Fruit fly (Drosophila melanogaster) whole organism, embryonic: ENCODE results near the gene Cyp6a18.
A peak's percentile ranks its signal among the peaks of the same experiment; 100 is the strongest.

Experiments used
- Asciz ChIP-seq: fragments of 200-800 bp; sonication (Bioruptor generic); optimal IDR thresholded peaks from 2 replicates; lab custom pipeline; 2017; ENCODE audit warnings: missing biosample characterization, mild to moderate bottlenecking, missing genetic modification characterization, missing genetic modification reagents
- Bdp1 ChIP-seq: fragments of 200-800 bp; sonication (Bioruptor generic); optimal IDR thresholded peaks from 3 replicates; lab custom pipeline; 2016; ENCODE audit warnings: missing biosample characterization, missing genetic modification characterization
- Bteb2 ChIP-seq: fragments of 200-800 bp; sonication (Bioruptor generic); optimal IDR thresholded peaks from 2 replicates; lab custom pipeline; 2016; ENCODE audit warnings: missing biosample characterization, missing genetic modification characterization
- CG10321 ChIP-seq: fragments of 200-800 bp; sonication (Bioruptor generic); IDR thresholded peaks from 2 replicates; pipeline ENCODE4 v1.3.6; 2022; ENCODE audit warnings: missing biosample characterization, missing genetic modification characterization
- CG10565 ChIP-seq: fragments of 200-800 bp; sonication (Bioruptor generic); optimal IDR thresholded peaks from 3 replicates; lab custom pipeline; 2016; ENCODE audit warnings: missing biosample characterization, mild to moderate bottlenecking, missing genetic modification characterization
- CG1233 ChIP-seq: fragments of 200-800 bp; sonication (Bioruptor generic); optimal IDR thresholded peaks from 4 replicates; lab custom pipeline; 2018; ENCODE audit warnings: missing biosample characterization, mild to moderate bottlenecking, missing genetic modification characterization
- CG14965 ChIP-seq: fragments of 200-800 bp; sonication (Bioruptor generic); optimal IDR thresholded peaks from 2 replicates; lab custom pipeline; 2016; ENCODE audit warnings: missing biosample characterization, missing genetic modification characterization, borderline replicate concordance
- CG15514 ChIP-seq: fragments of 200-800 bp; sonication (Bioruptor generic); optimal IDR thresholded peaks from 3 replicates; lab custom pipeline; 2017; ENCODE audit warnings: missing biosample characterization, missing genetic modification characterization, mild to moderate bottlenecking, moderate library complexity, missing genetic modification reagents
- CG17186 ChIP-seq: fragments of 200-800 bp; sonication (Bioruptor generic); optimal IDR thresholded peaks from 3 replicates; lab custom pipeline; 2017; ENCODE audit warnings: missing biosample characterization, missing genetic modification reagents, missing genetic modification characterization
- CG2120 ChIP-seq: fragments of 200-800 bp; sonication (Bioruptor generic); optimal IDR thresholded peaks from 3 replicates; lab custom pipeline; 2016; ENCODE audit warnings: missing biosample characterization, missing genetic modification characterization
- CG31441 ChIP-seq: fragments of 200-800 bp; sonication (Bioruptor generic); IDR thresholded peaks from 2 replicates; pipeline ENCODE4 v1.3.6; 2022; ENCODE audit warnings: missing biosample characterization, missing genetic modification characterization
- CG3281 ChIP-seq: fragments of 200-800 bp; sonication (Bioruptor generic); optimal IDR thresholded peaks from 3 replicates; lab custom pipeline; 2017; ENCODE audit warnings: missing biosample characterization, mild to moderate bottlenecking, missing genetic modification characterization
- CG3838 ChIP-seq: fragments of 200-800 bp; sonication (Bioruptor generic); optimal IDR thresholded peaks from 3 replicates; lab custom pipeline; 2016; ENCODE audit warnings: missing biosample characterization, missing genetic modification characterization
- CG4820 ChIP-seq: fragments of 200-800 bp; sonication (Bioruptor generic); optimal IDR thresholded peaks from 3 replicates; lab custom pipeline; 2016; ENCODE audit warnings: missing biosample characterization, missing genetic modification characterization
- CG7556 ChIP-seq: fragments of 200-800 bp; sonication (Bioruptor generic); optimal IDR thresholded peaks from 2 replicates; lab custom pipeline; 2017; ENCODE audit warnings: missing biosample characterization, mild to moderate bottlenecking, missing genetic modification characterization
- CG9727 ChIP-seq: fragments of 200-800 bp; sonication (Bioruptor generic); optimal IDR thresholded peaks from 3 replicates; lab custom pipeline; 2017; ENCODE audit warnings: missing biosample characterization, mild to moderate bottlenecking, missing genetic modification characterization
- CTCF ChIP-seq: fragments of 200-800 bp; sonication (Bioruptor generic); optimal IDR thresholded peaks from 2 replicates; lab custom pipeline; 2017; ENCODE audit warnings: missing biosample characterization, mild to moderate bottlenecking, missing genetic modification characterization, moderate library complexity
- Dip2 ChIP-seq: fragments of 200-800 bp; sonication (Bioruptor generic); IDR thresholded peaks from 2 replicates; pipeline ENCODE4 v1.3.6; 2022; ENCODE audit warnings: missing biosample characterization, missing genetic modification characterization
- Ets65A ChIP-seq: fragments of 200-800 bp; sonication (Bioruptor generic); peaks from one replicate; lab custom pipeline; 2016; ENCODE audit warnings: missing biosample characterization, missing genetic modification characterization
- Hmr ChIP-seq: fragments of 200-800 bp; sonication (Bioruptor generic); optimal IDR thresholded peaks from 3 replicates; lab custom pipeline; 2017; ENCODE audit warnings: mild to moderate bottlenecking, missing biosample characterization, missing genetic modification reagents, missing genetic modification characterization
- NFAT ChIP-seq: fragments of 200-800 bp; sonication (Bioruptor generic); IDR thresholded peaks from 2 replicates; pipeline ENCODE4 v1.3.6; 2022; ENCODE audit warnings: missing biosample characterization, missing genetic modification characterization
- Oli ChIP-seq: fragments of 200-800 bp; sonication (Bioruptor generic); optimal IDR thresholded peaks from 2 replicates; lab custom pipeline; 2018; ENCODE audit warnings: missing biosample characterization, mild to moderate bottlenecking, missing genetic modification characterization, moderate library complexity
- Ptx1 ChIP-seq: fragments of 200-800 bp; sonication (Bioruptor generic); IDR thresholded peaks from 2 replicates; pipeline ENCODE4 v1.3.6; 2022; ENCODE audit warnings: missing biosample characterization, missing genetic modification characterization
- Rfx ChIP-seq: fragments of 200-800 bp; sonication (Bioruptor generic); IDR thresholded peaks from 2 replicates; pipeline ENCODE4 v1.3.6; 2022; ENCODE audit warnings: missing biosample characterization, missing genetic modification characterization
- Tbp ChIP-seq: fragments of >200 bp; optimal IDR thresholded peaks from 2 replicates; lab custom pipeline; 2018; ENCODE audit warnings: missing biosample characterization, missing genetic modification characterization
- cato ChIP-seq: fragments of 200-800 bp; sonication (Bioruptor generic); optimal IDR thresholded peaks from 2 replicates; lab custom pipeline; 2016; ENCODE audit warnings: missing biosample characterization, missing genetic modification characterization, borderline replicate concordance
- dysf ChIP-seq: fragments of 200-800 bp; sonication (Bioruptor generic); IDR thresholded peaks from 3 replicates; pipeline ENCODE4 v1.3.6; 2022; ENCODE audit warnings: missing biosample characterization, missing genetic modification characterization
- gcm ChIP-seq: fragments of 200-800 bp; sonication (Bioruptor generic); optimal IDR thresholded peaks from 2 replicates; lab custom pipeline; 2019; ENCODE audit warnings: missing biosample characterization, mild to moderate bottlenecking, missing genetic modification characterization, moderate library complexity
- grn ChIP-seq: fragments of 200-800 bp; sonication (Bioruptor generic); optimal IDR thresholded peaks from 3 replicates; lab custom pipeline; 2017; ENCODE audit warnings: missing biosample characterization, missing genetic modification characterization
- jumu ChIP-seq: fragments of 200-800 bp; sonication (Bioruptor generic); optimal IDR thresholded peaks from 3 replicates; lab custom pipeline; 2016; ENCODE audit warnings: missing biosample characterization, missing genetic modification characterization
- lab ChIP-seq: fragments of 200-800 bp; sonication (Bioruptor generic); optimal IDR thresholded peaks from 3 replicates; lab custom pipeline; 2017; ENCODE audit warnings: missing biosample characterization, missing genetic modification characterization, mild to moderate bottlenecking, moderate library complexity, missing genetic modification reagents
- lilli ChIP-seq: fragments of 200-800 bp; sonication (Bioruptor generic); optimal IDR thresholded peaks from 3 replicates; lab custom pipeline; 2016; ENCODE audit warnings: missing biosample characterization, missing genetic modification characterization
- nmo ChIP-seq: fragments of 200-800 bp; sonication (Bioruptor generic); optimal IDR thresholded peaks from 2 replicates; lab custom pipeline; 2018; ENCODE audit warnings: missing biosample characterization, mild to moderate bottlenecking, missing genetic modification characterization, moderate library complexity
- pb ChIP-seq: fragments of 200-800 bp; sonication (Bioruptor generic); optimal IDR thresholded peaks from 3 replicates; lab custom pipeline; 2016; ENCODE audit warnings: missing biosample characterization, missing genetic modification characterization
- phol ChIP-seq: fragments of 200-800 bp; sonication (Bioruptor generic); optimal IDR thresholded peaks from 3 replicates; lab custom pipeline; 2018; ENCODE audit warnings: missing biosample characterization, mild to moderate bottlenecking, missing genetic modification characterization, moderate library complexity
- psq ChIP-seq: fragments of 200-800 bp; sonication (Bioruptor generic); optimal IDR thresholded peaks from 2 replicates; lab custom pipeline; 2017; ENCODE audit warnings: missing biosample characterization, missing genetic modification characterization
- sens-2 ChIP-seq: fragments of 200-800 bp; sonication (Bioruptor generic); IDR thresholded peaks from 2 replicates; pipeline ENCODE4 v1.3.6; 2022; ENCODE audit warnings: missing biosample characterization, missing genetic modification characterization
- so ChIP-seq: fragments of 200-800 bp; sonication (Bioruptor generic); IDR thresholded peaks from 3 replicates; pipeline ENCODE4 v1.3.6; 2022; ENCODE audit warnings: missing biosample characterization, missing genetic modification characterization
- sqz ChIP-seq: fragments of 200-800 bp; sonication (Bioruptor generic); optimal IDR thresholded peaks from 3 replicates; lab custom pipeline; 2018; ENCODE audit warnings: missing biosample characterization, mild to moderate bottlenecking, missing genetic modification characterization
- stwl ChIP-seq: fragments of 200-800 bp; sonication (Bioruptor generic); optimal IDR thresholded peaks from 3 replicates; lab custom pipeline; 2018; ENCODE audit warnings: missing biosample characterization, mild to moderate bottlenecking, missing genetic modification characterization, moderate library complexity
- toy ChIP-seq: fragments of 200-800 bp; sonication (Bioruptor generic); IDR thresholded peaks from 2 replicates; pipeline ENCODE4 v1.3.6; 2022; ENCODE audit warnings: missing biosample characterization, missing genetic modification characterization
- vnd ChIP-seq: fragments of 200-800 bp; sonication (Bioruptor generic); IDR thresholded peaks from 3 replicates; pipeline ENCODE4 v1.3.6; 2022; ENCODE audit warnings: missing biosample characterization, missing genetic modification characterization; ENCODE audit not compliant: partially characterized antibody

The Cyp6a18 gene

dm6 chr3R:27477507-27477906 is 968 bp upstream of the Cyp6a18 start:
- peak; percentile 77 for TF ChIP-seq CTCF (GFP tag; lab: Kevin White, UChicago)
- TF ChIP-seq jumu: no peak

DNA sequence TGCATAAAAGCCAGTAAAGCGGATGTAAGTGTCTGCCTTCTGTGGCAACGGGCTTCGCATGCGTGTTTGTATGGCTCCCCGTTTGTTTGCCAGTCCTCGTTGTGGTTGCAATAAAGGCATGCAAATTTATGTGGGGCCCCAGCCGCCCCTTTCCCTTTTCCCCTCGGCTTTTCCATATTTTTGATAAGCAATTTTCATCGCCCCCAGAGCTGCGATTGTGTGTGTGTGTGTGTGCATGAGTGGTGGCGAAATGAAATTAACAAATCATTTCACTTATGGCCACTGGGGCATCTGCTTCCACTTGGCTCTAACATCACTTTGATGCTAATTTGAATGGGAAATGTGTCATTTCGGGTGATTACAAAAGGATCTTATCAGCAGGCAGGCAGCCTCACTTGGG is 9.2 kb downstream of the Cyp6a18 start, which contains the start of gene Gr98a:
Gr98a (plus strand) TSS at position 301 of the 400 bp plus-strand sequence.
- TF ChIP-seq sens-2 (no peak), Dip2 (GFP tag; lab: Robert Waterston, UW) (no peak)

DNA sequence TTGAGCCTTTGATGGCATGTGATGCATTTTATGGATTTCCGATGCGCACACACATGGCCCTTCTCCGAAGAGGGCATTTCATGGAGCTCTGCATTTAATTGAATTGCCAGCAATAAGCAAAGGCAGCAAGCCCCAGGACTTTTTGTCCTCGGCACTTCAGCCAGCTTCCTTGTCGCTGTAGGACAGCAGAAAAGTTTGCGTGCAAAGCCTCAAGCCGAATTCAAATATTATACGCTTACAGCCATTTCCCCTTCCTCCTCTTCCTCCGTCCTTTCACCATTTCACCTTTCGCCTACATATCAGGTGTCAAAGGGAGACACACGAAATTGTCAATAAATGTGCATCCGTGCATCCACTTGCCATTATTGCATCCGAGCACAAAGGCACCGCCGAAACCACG is 19.1 kb downstream of the Cyp6a18 start:
- TF ChIP-seq Bdp1 (GFP tag; lab: Kevin White, UChicago) (no peak), Ets65A (GFP tag; lab: Kevin White, UChicago) (peak; percentile 90)

DNA sequence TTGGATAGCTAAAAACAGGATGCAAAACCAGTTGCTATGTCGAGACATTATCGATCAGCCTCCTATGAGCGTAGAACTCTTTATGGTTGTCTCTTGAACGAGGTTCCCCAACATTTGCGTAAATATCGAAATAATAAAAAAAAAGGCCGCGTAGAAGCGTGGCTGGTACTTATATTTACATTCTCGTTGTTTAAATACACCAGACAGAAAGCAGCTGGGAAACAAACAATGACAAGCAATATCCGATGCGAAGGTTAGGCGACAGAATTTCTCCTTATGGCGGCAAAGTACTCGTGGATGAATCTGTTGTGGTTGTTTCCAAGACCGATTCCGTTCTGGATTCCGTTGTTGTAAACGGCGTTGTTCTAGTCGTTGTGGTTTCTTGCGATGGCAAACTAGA is 23.5 kb downstream of the Cyp6a18 start, which contains the start of gene CG43139:
CG43139 (minus strand) TSS at position 88 of the 400 bp plus-strand sequence.
- TF ChIP-seq Rfx (0 out of 2 replicates have a peak, but pooled peaks have one; percentile 14), CG7556 (GFP tag; lab: Kevin White, UChicago) (no peak), Asciz (GFP tag; lab: Kevin White, UChicago) (no peak), Hmr (GFP tag; lab: Kevin White, UChicago) (peak; percentile 18), lab (GFP tag; lab: Kevin White, UChicago) (peak; percentile 7)

DNA sequence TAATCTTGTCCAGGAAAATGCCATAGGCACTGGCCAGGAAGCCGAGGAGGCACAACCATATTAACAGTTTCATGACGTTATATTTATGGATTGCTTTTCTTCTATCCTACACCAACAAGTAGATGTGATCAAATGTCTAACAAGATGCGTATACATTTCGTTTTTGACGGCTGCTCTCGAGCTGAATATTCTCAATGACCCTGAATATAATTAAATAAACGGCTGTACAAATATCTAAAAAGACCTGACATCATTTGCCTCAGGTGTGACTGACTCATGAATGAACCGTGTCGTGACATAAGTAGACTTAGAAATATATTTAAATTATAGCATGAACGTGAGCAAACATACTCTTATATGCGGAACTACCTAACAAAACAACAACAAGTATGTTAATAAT is 24.4 kb downstream of the Cyp6a18 start, which contains the start of gene CG5402:
CG5402 (minus strand) TSS at position 101 of the 400 bp plus-strand sequence.
- no peak for TF ChIP-seq psq (GFP tag; lab: Kevin White, UChicago)
- TF ChIP-seq CG3838: no peak
- no peak for TF ChIP-seq pb
- TF ChIP-seq Oli (tag; lab: Kevin White, UChicago): no peak
- no peak for TF ChIP-seq CG17186 (GFP tag; lab: Kevin White, UChicago)
- no peak for TF ChIP-seq CG10321
- no peak for TF ChIP-seq CG1233 (GFP tag; lab: Kevin White, UChicago)
- TF ChIP-seq gcm (GFP tag; lab: Kevin White, UChicago): no peak
- no peak for TF ChIP-seq so (GFP tag; lab: Robert Waterston, UW)
- no peak for TF ChIP-seq Tbp (GFP tag; lab: Kevin White, UChicago)
- no peak for TF ChIP-seq cato
- no peak for TF ChIP-seq CG15514 (GFP tag; lab: Kevin White, UChicago)
- no peak for TF ChIP-seq grn (GFP tag; lab: Kevin White, UChicago)
- no peak for TF ChIP-seq sqz (GFP tag; lab: Kevin White, UChicago)
- TF ChIP-seq CG14965: no peak
- no peak for TF ChIP-seq Bteb2 (GFP tag; lab: Kevin White, UChicago)
- no peak for TF ChIP-seq lilli (GFP tag; lab: Kevin White, UChicago)
- TF ChIP-seq NFAT: no peak
- TF ChIP-seq stwl (tag; lab: Kevin White, UChicago): no peak

dm6 chr3R:27517157-27517556 is 38.7 kb downstream of the Cyp6a18 start, which contains the start of gene CG13972:
TSS of gene CG13972 (minus strand) at chr3R:27517257.
- TF ChIP-seq Ets65A (GFP tag; lab: Kevin White, UChicago): peak; percentile 88
- no peak for TF ChIP-seq psq (GFP tag; lab: Kevin White, UChicago)

DNA sequence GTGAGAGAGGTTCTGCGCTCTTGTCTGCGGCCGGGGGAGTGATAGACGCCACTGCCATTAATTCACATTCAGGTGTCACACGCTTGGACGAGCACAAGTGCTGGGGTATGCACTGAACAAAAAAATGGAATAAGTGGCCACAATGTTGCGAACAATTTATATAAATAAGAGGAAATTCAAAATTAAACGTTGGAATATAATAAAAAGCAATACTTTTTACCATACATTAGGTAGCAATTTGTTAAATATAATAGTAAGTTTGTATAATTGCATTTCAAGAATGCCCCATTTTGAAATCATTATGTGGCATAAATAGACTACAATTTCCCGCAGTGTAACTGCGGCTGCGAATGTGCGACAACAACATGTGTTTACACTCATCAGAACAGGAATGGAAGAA is 41.4 kb downstream of the Cyp6a18 start:
- TF ChIP-seq dysf (GFP tag; lab: Robert Waterston, UW): 0 out of 3 replicates have a peak, but pooled peaks have one; percentile 30
- no peak for TF ChIP-seq CG2120 (GFP tag; lab: Kevin White, UChicago)
- no peak for TF ChIP-seq toy (GFP tag; lab: Robert Waterston, UW)
- peak; percentile 4 for TF ChIP-seq CG3281 (GFP tag; lab: Kevin White, UChicago)
- no peak for TF ChIP-seq CG10565
- peak; percentile 90 for TF ChIP-seq Ets65A (GFP tag; lab: Kevin White, UChicago)
- peak; percentile 2 for TF ChIP-seq nmo (GFP tag; lab: Kevin White, UChicago)
- TF ChIP-seq CG9727: peak; percentile 20
- TF ChIP-seq vnd (GFP tag; lab: Robert Waterston, UW): no peak
- 0 out of 2 replicates have a peak, but pooled peaks have one; percentile 32 for TF ChIP-seq CG31441 (GFP tag; lab: Robert Waterston, UW)
- TF ChIP-seq CG4820: no peak
- peak; percentile 34 for TF ChIP-seq lab (GFP tag; lab: Kevin White, UChicago)
- peak; percentile 36 for TF ChIP-seq phol
- 0 out of 2 replicates have a peak, but pooled peaks have one; percentile 10 for TF ChIP-seq Ptx1 (GFP tag; lab: Robert Waterston, UW)
